Worm (Caenorhabditis elegans): ENCODE results near the gene tab-1.

tab-1 gene

DNA sequence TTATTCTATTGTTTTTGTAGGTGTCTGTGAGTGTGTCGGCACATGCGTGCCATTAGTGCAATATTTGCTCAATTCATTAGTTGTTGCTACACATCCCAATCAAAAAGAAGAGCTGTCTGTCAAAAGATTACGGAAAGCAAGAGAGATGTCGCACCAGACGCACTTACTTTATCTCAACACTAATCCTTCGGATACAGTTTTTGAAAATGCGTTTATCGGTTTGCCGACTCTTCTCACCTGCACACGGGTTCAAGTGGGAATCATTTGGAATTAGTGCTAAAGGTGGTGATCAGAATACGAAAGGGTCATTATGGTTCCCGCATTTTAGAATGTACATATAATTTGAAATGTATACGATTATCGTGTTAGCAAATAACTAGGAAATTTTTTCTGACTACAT is 1.9 kb upstream of the tab-1 start:
- TF ChIP-seq madf-2 (tag; optimal IDR thresholded peaks at IDR 0.05), result no peak
- no peak for TF ChIP-seq nhr-11 (tag; optimal IDR thresholded peaks at IDR 0.05)
- TF ChIP-seq gmeb-2 (tag; optimal IDR thresholded peaks at IDR 0.05), result no peak
- TF ChIP-seq ttx-3 (tag; optimal IDR thresholded peaks at IDR 0.05), result no peak
- TF ChIP-seq K02D7.2 (tag; optimal IDR thresholded peaks at IDR 0.05), result no peak
- TF ChIP-seq hlh-15 (tag; optimal IDR thresholded peaks at IDR 0.05), result no peak
- TF ChIP-seq zip-5 (tag; optimal IDR thresholded peaks at IDR 0.05), result no peak
- no peak for TF ChIP-seq pax-1 (tag; optimal IDR thresholded peaks at IDR 0.05)
- no peak for TF ChIP-seq C38D4.7 (GFP tag; optimal IDR thresholded peaks at IDR 0.05)

DNA sequence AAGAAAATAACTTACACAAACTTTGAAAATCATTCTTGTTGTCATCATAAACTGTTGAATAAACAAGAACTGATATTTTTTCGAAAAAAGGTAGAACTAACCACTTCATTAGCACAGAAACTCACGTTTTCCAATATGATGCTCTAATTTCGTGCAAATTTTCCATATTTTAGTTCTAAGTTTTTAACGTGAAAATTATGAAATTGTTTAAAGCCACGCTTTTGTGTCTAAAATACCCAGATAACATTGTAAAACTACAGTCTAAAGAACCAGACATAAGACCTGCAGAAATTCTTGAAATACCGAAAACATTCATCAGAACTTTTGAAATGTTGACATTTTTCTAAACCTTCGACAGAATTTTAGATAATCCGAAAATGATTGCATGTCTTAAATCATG is 4.0 kb downstream of the tab-1 start, which contains the start of gene F31E8.5:
TSS of gene F31E8.5 (minus strand) at position 101 of the 400 bp plus-strand sequence.
- TF ChIP-seq syd-9 (tag; optimal IDR thresholded peaks at IDR 0.05) (no peak), ceh-14 (tag; optimal IDR thresholded peaks at IDR 0.05) (no peak), mec-3 (tag; optimal IDR thresholded peaks at IDR 0.05; ENCODE audit: borderline replicate concordance) (no peak), fkh-10 (GFP tag; optimal IDR thresholded peaks at IDR 0.05) (no peak), unc-42 (tag; optimal IDR thresholded peaks at IDR 0.05) (no peak), T23F11.4 (GFP tag; optimal IDR thresholded peaks at IDR 0.05) (no peak), pha-4 (tag; optimal IDR thresholded peaks at IDR 0.05) (no peak), ceh-19 (GFP tag; optimal IDR thresholded peaks at IDR 0.05) (no peak), ceh-2 (tag; optimal IDR thresholded peaks at IDR 0.05) (no peak), sox-2 (GFP tag; IDR thresholded peaks at IDR 0.05) (no peak), ref-2 (tag; optimal IDR thresholded peaks at IDR 0.05) (no peak), ceh-45 (GFP tag; IDR thresholded peaks at IDR 0.05) (no peak), C08G9.2 (tag; optimal IDR thresholded peaks at IDR 0.05) (no peak), ceh-31 (tag; optimal IDR thresholded peaks at IDR 0.05) (no peak), ceh-9 (tag; optimal IDR thresholded peaks at IDR 0.05) (no peak), sox-4 (tag; optimal IDR thresholded peaks at IDR 0.05) (no peak), ztf-16 (tag; optimal IDR thresholded peaks at IDR 0.05) (no peak), npax-4 (tag; optimal IDR thresholded peaks at IDR 0.05) (no peak)

DNA sequence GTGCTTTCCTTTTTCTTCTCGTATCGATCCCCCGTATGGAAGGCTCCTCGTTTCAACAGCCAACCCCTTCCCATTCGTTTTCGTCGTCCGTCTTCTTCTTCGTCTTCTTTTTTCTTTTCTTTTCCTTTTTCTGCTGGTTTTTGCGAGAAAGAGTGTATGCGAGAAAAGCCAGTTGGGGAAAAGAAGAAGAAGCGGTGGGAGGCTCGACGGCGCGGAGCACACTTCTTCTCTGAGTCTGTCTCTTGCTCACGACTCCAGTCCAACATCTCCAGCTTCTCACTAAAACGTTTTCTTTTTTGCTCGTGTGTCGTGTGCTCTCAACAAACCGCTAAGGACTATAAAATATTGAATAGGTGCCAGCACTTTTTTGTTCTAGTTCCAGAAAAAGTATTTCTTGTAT is 5.4 kb downstream of the tab-1 start:
- TF ChIP-seq ref-2 (tag; optimal IDR thresholded peaks at IDR 0.05) (no peak), tbx-2 (tag; optimal IDR thresholded peaks at IDR 0.05) (peak; percentile 3), Y22D7AL.16 (tag; optimal IDR thresholded peaks at IDR 0.05) (no peak), pax-1 (tag; optimal IDR thresholded peaks at IDR 0.05) (no peak), dmd-4 (tag; optimal IDR thresholded peaks at IDR 0.05; ENCODE audit: borderline replicate concordance) (no peak), ceh-31 (tag; optimal IDR thresholded peaks at IDR 0.05) (peak; percentile 44), nfya-1 (tag; optimal IDR thresholded peaks at IDR 0.05) (peak; percentile 36), tbx-7 (tag; optimal IDR thresholded peaks at IDR 0.05) (no peak), ceh-18 (tag; optimal IDR thresholded peaks at IDR 0.05) (no peak), F13H6.1 (tag; optimal IDR thresholded peaks at IDR 0.05) (no peak), ama-1 (optimal IDR thresholded peaks at IDR 0.05) (no peak)

DNA sequence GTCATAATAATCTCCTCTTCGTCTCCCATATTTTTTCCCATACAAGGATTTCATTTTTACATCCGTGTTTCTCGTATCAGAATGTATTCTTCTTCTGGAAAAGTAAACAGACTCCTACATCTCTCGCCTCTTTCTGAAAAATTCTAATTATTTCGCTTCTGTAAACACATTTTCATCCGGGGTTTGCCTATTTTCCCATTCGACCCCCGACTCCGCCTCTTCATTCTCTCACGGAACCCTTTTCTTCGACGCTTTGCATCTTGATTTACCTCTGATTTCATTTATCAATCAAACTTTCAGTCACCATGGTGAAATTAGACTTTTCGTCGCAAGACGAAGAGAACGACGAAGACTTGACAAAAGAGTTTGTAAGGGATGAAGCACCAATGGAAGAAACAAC is 7.5 kb downstream of the tab-1 start, which contains the start of gene snt-1:
TSS of gene snt-1 (plus strand) at position 301 of the 400 bp plus-strand sequence.
- TF ChIP-seq ahr-1 (tag; optimal IDR thresholded peaks at IDR 0.05) (no peak), K02D7.2 (tag; optimal IDR thresholded peaks at IDR 0.05) (no peak), unc-3 (GFP tag; conservative IDR thresholded peaks at IDR 0.05) (no peak), unc-3 (tag; optimal IDR thresholded peaks at IDR 0.05) (no peak), fax-1 (tag; optimal IDR thresholded peaks at IDR 0.05) (no peak), lim-6 (tag; optimal IDR thresholded peaks at IDR 0.05) (no peak), unc-42 (tag; optimal IDR thresholded peaks at IDR 0.05) (no peak), ceh-34 (tag; optimal IDR thresholded peaks at IDR 0.05) (no peak), ceh-2 (tag; optimal IDR thresholded peaks at IDR 0.05) (no peak), unc-55 (GFP tag; optimal IDR thresholded peaks at IDR 0.05) (no peak), ceh-22 (tag; optimal IDR thresholded peaks at IDR 0.05) (no peak), hlh-30 (tag; optimal IDR thresholded peaks at IDR 0.05; ENCODE audit: insufficient read depth) (no peak), unc-86 (tag; optimal IDR thresholded peaks at IDR 0.05) (no peak), ceh-19 (GFP tag; optimal IDR thresholded peaks at IDR 0.05) (no peak), C38D4.7 (GFP tag; optimal IDR thresholded peaks at IDR 0.05) (no peak), ceh-14 (tag; optimal IDR thresholded peaks at IDR 0.05) (no peak), ceh-31 (tag; optimal IDR thresholded peaks at IDR 0.05) (no peak), hlh-15 (tag; optimal IDR thresholded peaks at IDR 0.05) (no peak)

Data from whole organism, late embryonic.